Worm (Caenorhabditis elegans): ENCODE data around the gene C07G1.7.

ce11 chrIV:8247341-8247740 lies 35.7 kb upstream of the C07G1.7 start:
- TF ChIP-seq him-1 (tag; optimal IDR thresholded peaks at IDR 0.05) (no peak), W03F9.2 (tag; optimal IDR thresholded peaks at IDR 0.05) (no peak), dao-5 (tag; optimal IDR thresholded peaks at IDR 0.05) (no peak)

Measured in whole organism, L4/young adult.